Worm (Caenorhabditis elegans): Measurements from ENCODE around the gene T10C6.10.

- TF ChIP-seq ceh-8 (GFP tag; optimal IDR thresholded peaks at IDR 0.05) (no peak), fkh-10 (GFP tag; optimal IDR thresholded peaks at IDR 0.05) (no peak), dpl-1 (GFP tag; optimal IDR thresholded peaks at IDR 0.05) (no peak)
Measured at ce11 chrV:16015652-16016051, 20.6 kb upstream of the T10C6.10 start, which contains the start of gene str-232.

Data from whole organism, L1 larva.